Worm (Caenorhabditis elegans) whole organism, L2 larva: Measurements from ENCODE around the gene idpp-7.

Source experiments
- C34F6.9 ChIP-seq: fragments of 150-350 bp; optimal IDR thresholded peaks from 2 replicates; lab custom pipeline; 2014; ENCODE audit warnings: missing biosample characterization, missing genetic modification characterization
- Y55F3AM.14 ChIP-seq: fragments of 200-800 bp; sonication (Bioruptor generic); optimal IDR thresholded peaks from 2 replicates; lab custom pipeline; 2018; ENCODE audit warnings: mild to moderate bottlenecking, missing genetic modification characterization, missing compliant biosample characterization
- ZK546.5 ChIP-seq: sonication (generic microtip); optimal IDR thresholded peaks from 2 replicates; lab custom pipeline; 2017; ENCODE audit warnings: missing biosample characterization, missing genetic modification characterization
- aly-2 ChIP-seq: fragments of 150-350 bp; optimal IDR thresholded peaks from 2 replicates; lab custom pipeline; 2014; ENCODE audit warnings: missing biosample characterization, missing genetic modification characterization
- ama-1 ChIP-seq: fragments of 150-350 bp; optimal IDR thresholded peaks from 2 replicates; lab custom pipeline; 2018; ENCODE audit warnings: inconsistent platforms
- blmp-1 ChIP-seq: sonication (generic microtip); optimal IDR thresholded peaks from 2 replicates; lab custom pipeline; 2017; ENCODE audit warnings: missing genetic modification characterization, mild to moderate bottlenecking, missing compliant biosample characterization, antibody characterized with exemption, moderate library complexity; ENCODE audit not compliant: insufficient read depth
- ceh-16 ChIP-seq: fragments of 150-350 bp; optimal IDR thresholded peaks from 2 replicates; lab custom pipeline; 2014; ENCODE audit warnings: missing biosample characterization, missing genetic modification characterization
- ceh-82 ChIP-seq: fragments of 150-350 bp; optimal IDR thresholded peaks from 2 replicates; lab custom pipeline; 2014; ENCODE audit warnings: missing biosample characterization, missing genetic modification characterization
- dmd-4 ChIP-seq: sonication (generic microtip); optimal IDR thresholded peaks from 2 replicates; lab custom pipeline; 2017; ENCODE audit warnings: missing biosample characterization, missing genetic modification characterization
- egl-27 ChIP-seq: sonication (generic microtip); optimal IDR thresholded peaks from 3 replicates; lab custom pipeline; 2017; ENCODE audit warnings: missing biosample characterization, missing genetic modification reagents, missing genetic modification characterization
- elt-1 ChIP-seq: fragments of 150-350 bp; optimal IDR thresholded peaks from 2 replicates; lab custom pipeline; 2014; ENCODE audit warnings: missing biosample characterization, missing genetic modification characterization
- elt-3 ChIP-seq: sonication (generic microtip); optimal IDR thresholded peaks from 2 replicates; lab custom pipeline; 2017; ENCODE audit warnings: missing biosample characterization, missing genetic modification characterization
- fos-1 ChIP-seq: fragments of 150-350 bp; optimal IDR thresholded peaks from 2 replicates; lab custom pipeline; 2014; ENCODE audit warnings: missing biosample characterization, missing genetic modification characterization
- gmeb-1 ChIP-seq: fragments of 150-350 bp; optimal IDR thresholded peaks from 2 replicates; lab custom pipeline; 2014; ENCODE audit warnings: missing biosample characterization, missing genetic modification characterization
- lin-11 ChIP-seq: fragments of 150-350 bp; sonication (generic microtip); optimal IDR thresholded peaks from 2 replicates; lab custom pipeline; 2014; ENCODE audit warnings: missing biosample characterization, missing genetic modification characterization, inconsistent platforms, mixed read lengths
- lin-13 ChIP-seq: fragments of 150-350 bp; optimal IDR thresholded peaks from 2 replicates; lab custom pipeline; 2014; ENCODE audit warnings: missing biosample characterization, missing genetic modification reagents, missing genetic modification characterization
- lin-39 ChIP-seq: fragments of 150-350 bp; optimal IDR thresholded peaks from 2 replicates; lab custom pipeline; 2014; ENCODE audit warnings: missing biosample characterization, missing genetic modification reagents, missing genetic modification characterization
- mbf-1 ChIP-seq: sonication (generic microtip); optimal IDR thresholded peaks from 2 replicates; lab custom pipeline; 2017; ENCODE audit warnings: missing biosample characterization, missing genetic modification characterization
- nhr-10 ChIP-seq: sonication (generic microtip); optimal IDR thresholded peaks from 2 replicates; lab custom pipeline; 2017; ENCODE audit warnings: missing biosample characterization, missing genetic modification characterization
- nhr-11 ChIP-seq: fragments of 150-350 bp; optimal IDR thresholded peaks from 2 replicates; lab custom pipeline; 2014; ENCODE audit warnings: missing biosample characterization, missing genetic modification characterization
- nhr-12 ChIP-seq: fragments of 150-350 bp; optimal IDR thresholded peaks from 2 replicates; lab custom pipeline; 2014; ENCODE audit warnings: missing biosample characterization, missing genetic modification characterization
- nhr-129 ChIP-seq: fragments of 150-350 bp; optimal IDR thresholded peaks from 2 replicates; lab custom pipeline; 2014; ENCODE audit warnings: missing biosample characterization, missing genetic modification characterization
- nhr-21 ChIP-seq: fragments of 150-350 bp; optimal IDR thresholded peaks from 2 replicates; lab custom pipeline; 2014; ENCODE audit warnings: missing biosample characterization, missing genetic modification characterization
- nhr-23 ChIP-seq: fragments of 150-350 bp; optimal IDR thresholded peaks from 2 replicates; lab custom pipeline; 2014; ENCODE audit warnings: missing biosample characterization, missing genetic modification reagents, missing genetic modification characterization
- nhr-237 ChIP-seq: fragments of 150-350 bp; optimal IDR thresholded peaks from 2 replicates; lab custom pipeline; 2014; ENCODE audit warnings: missing biosample characterization, missing genetic modification characterization
- nhr-25 ChIP-seq: fragments of 150-350 bp; sonication (generic microtip); optimal IDR thresholded peaks from 3 replicates; lab custom pipeline; 2014; ENCODE audit warnings: missing biosample characterization, missing genetic modification characterization
- nhr-6 ChIP-seq: fragments of 150-350 bp; optimal IDR thresholded peaks from 2 replicates; lab custom pipeline; 2014; ENCODE audit warnings: missing biosample characterization, missing genetic modification characterization
- nhr-77 ChIP-seq: fragments of 150-350 bp; optimal IDR thresholded peaks from 2 replicates; lab custom pipeline; 2014; ENCODE audit warnings: missing biosample characterization, missing genetic modification characterization
- peb-1 ChIP-seq: fragments of 150-350 bp; optimal IDR thresholded peaks from 2 replicates; lab custom pipeline; 2014; ENCODE audit warnings: missing biosample characterization, missing genetic modification characterization
- sem-4 ChIP-seq: fragments of 150-350 bp; optimal IDR thresholded peaks from 2 replicates; lab custom pipeline; 2014; ENCODE audit warnings: missing biosample characterization, missing genetic modification reagents, missing genetic modification characterization
- skn-1 ChIP-seq: sonication (generic microtip); optimal IDR thresholded peaks from 2 replicates; lab custom pipeline; 2017; ENCODE audit warnings: missing biosample characterization, missing genetic modification characterization
- sma-3 ChIP-seq: sonication (generic microtip); optimal IDR thresholded peaks from 2 replicates; lab custom pipeline; 2016; ENCODE audit warnings: missing genetic modification reagents, missing genetic modification characterization, missing compliant biosample characterization
- sma-9 ChIP-seq, 2 experiments: fragments of 150-350 bp in 1 of 2; sonication (generic microtip) in 1 of 2; optimal IDR thresholded peaks; 2 replicates each; lab custom pipeline; 2014 to 2016; ENCODE audit warnings: missing genetic modification characterization in 2 of 2, mild to moderate bottlenecking in 1 of 2, missing biosample characterization in 1 of 2, missing compliant biosample characterization in 1 of 2, missing genetic modification reagents in 1 of 2, moderate library complexity in 1 of 2
- snpc-4 ChIP-seq: fragments of 150-350 bp; optimal IDR thresholded peaks from 2 replicates; lab custom pipeline; 2014; ENCODE audit warnings: missing biosample characterization, missing genetic modification characterization
- unc-55 ChIP-seq: fragments of 150-350 bp; sonication (generic microtip); optimal IDR thresholded peaks from 3 replicates; lab custom pipeline; 2014; ENCODE audit warnings: missing biosample characterization, missing genetic modification reagents, missing genetic modification characterization
- unc-62 ChIP-seq: fragments of 150-350 bp; optimal IDR thresholded peaks from 2 replicates; lab custom pipeline; 2014; ENCODE audit warnings: missing biosample characterization, missing genetic modification reagents, missing genetic modification characterization
- zag-1 ChIP-seq: fragments of 150-350 bp; optimal IDR thresholded peaks from 2 replicates; lab custom pipeline; 2014; ENCODE audit warnings: missing biosample characterization, missing genetic modification characterization
- ztf-11 ChIP-seq: sonication (generic microtip); optimal IDR thresholded peaks from 2 replicates; lab custom pipeline; 2017; ENCODE audit warnings: missing biosample characterization, missing genetic modification characterization
- ztf-4 ChIP-seq: fragments of 150-350 bp; optimal IDR thresholded peaks from 2 replicates; lab custom pipeline; 2014; ENCODE audit warnings: missing biosample characterization, missing genetic modification characterization

Gene idpp-7

DNA sequence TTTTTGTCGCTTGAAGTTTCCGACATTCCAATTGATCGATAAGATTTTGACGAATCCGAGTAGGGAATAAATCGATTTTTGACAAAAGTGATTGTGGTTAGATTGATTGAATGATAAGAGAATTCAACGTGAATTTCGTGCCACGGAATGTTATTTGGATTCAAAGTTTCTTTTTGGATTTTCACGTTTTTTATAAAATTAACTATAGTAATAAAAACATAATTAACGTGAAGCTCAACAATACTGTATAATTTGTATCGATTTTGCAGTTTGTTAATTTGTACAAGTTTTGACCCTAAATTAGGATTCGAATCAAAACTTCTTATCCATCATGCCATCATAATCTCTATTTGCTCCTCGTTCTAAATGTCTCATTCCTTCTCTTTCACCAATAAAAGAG lies 24.9 kb downstream of the idpp-7 start, which contains the start of gene C36H8.1:
Gene C36H8.1, minus strand, starts transcription at position 101 of the 400 bp plus-strand sequence.
- TF ChIP-seq fos-1 (tag; lab: Kevin White, UChicago): no peak
- no peak for TF ChIP-seq sem-4 (tag; lab: Kevin White, UChicago)
- TF ChIP-seq ceh-82 (tag; lab: Kevin White, UChicago): no peak
- no peak for TF ChIP-seq ceh-16 (tag; lab: Kevin White, UChicago)
- no peak for TF ChIP-seq snpc-4 (tag; lab: Kevin White, UChicago)
- no peak for TF ChIP-seq sma-9 (GFP tag; optimal IDR thresholded peaks at IDR 0.05; lab: Kevin White, UChicago)
- TF ChIP-seq sma-9 (tag; optimal IDR thresholded peaks at IDR 0.05; lab: Kevin White, UChicago): no peak
- TF ChIP-seq zag-1: no peak
- no peak for TF ChIP-seq elt-1 (tag; lab: Kevin White, UChicago)
- no peak for TF ChIP-seq elt-3 (tag; lab: Kevin White, UChicago)
- TF ChIP-seq sma-3 (GFP tag; lab: Kevin White, UChicago): no peak
- no peak for TF ChIP-seq lin-13 (GFP tag; lab: Kevin White, UChicago)
- no peak for TF ChIP-seq aly-2 (tag; lab: Kevin White, UChicago)
- no peak for TF ChIP-seq unc-62 (GFP tag; lab: Kevin White, UChicago)
- no peak for TF ChIP-seq unc-55 (GFP tag; lab: Kevin White, UChicago)
- no peak for TF ChIP-seq lin-39 (tag; lab: Kevin White, UChicago)
- no peak for TF ChIP-seq mbf-1
- no peak for TF ChIP-seq dmd-4 (tag; lab: Kevin White, UChicago)
- TF ChIP-seq nhr-21 (tag; lab: Kevin White, UChicago): no peak
- no peak for TF ChIP-seq nhr-237 (tag; lab: Kevin White, UChicago)
- TF ChIP-seq ama-1 (lab: Kevin White, UChicago): no peak

DNA sequence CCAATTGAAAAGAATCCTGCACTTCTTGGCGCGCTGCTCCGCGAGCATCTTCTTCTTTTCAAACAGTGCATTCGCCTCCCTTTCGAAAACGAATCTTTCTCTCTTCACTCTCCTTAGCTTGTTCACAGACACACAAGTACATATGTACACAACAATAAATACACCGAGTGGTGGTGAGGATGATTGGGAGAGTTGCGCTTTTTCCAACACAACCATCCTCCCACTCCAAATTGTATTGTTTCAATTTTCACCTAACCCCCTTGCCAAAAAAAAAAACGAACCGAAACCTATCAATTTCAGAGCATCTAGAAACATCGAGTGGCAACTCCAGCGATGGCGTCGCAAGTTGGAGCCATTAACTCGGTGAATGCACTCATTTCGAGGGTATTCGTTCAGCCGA lies 26.5 kb downstream of the idpp-7 start, which contains the start of gene inx-6:
Gene inx-6, plus strand, starts transcription at position 301 of the 400 bp plus-strand sequence.
- TF ChIP-seq aly-2 (tag; lab: Kevin White, UChicago): no peak
- no peak for TF ChIP-seq peb-1
- no peak for TF ChIP-seq ama-1 (lab: Kevin White, UChicago)
- no peak for TF ChIP-seq nhr-77 (tag; lab: Kevin White, UChicago)
- TF ChIP-seq ceh-82 (tag; lab: Kevin White, UChicago): no peak
- TF ChIP-seq gmeb-1 (tag; lab: Kevin White, UChicago): no peak
- no peak for TF ChIP-seq skn-1 (tag; lab: Kevin White, UChicago)
- TF ChIP-seq unc-62 (GFP tag; lab: Kevin White, UChicago): no peak
- no peak for TF ChIP-seq fos-1 (tag; lab: Kevin White, UChicago)
- TF ChIP-seq egl-27 (tag; lab: Kevin White, UChicago): no peak
- TF ChIP-seq zag-1: no peak
- TF ChIP-seq nhr-129: no peak
- TF ChIP-seq ZK546.5: no peak
- no peak for TF ChIP-seq unc-55 (GFP tag; lab: Kevin White, UChicago)
- no peak for TF ChIP-seq lin-13 (GFP tag; lab: Kevin White, UChicago)
- TF ChIP-seq, all 48 proteins: peak for 0

DNA sequence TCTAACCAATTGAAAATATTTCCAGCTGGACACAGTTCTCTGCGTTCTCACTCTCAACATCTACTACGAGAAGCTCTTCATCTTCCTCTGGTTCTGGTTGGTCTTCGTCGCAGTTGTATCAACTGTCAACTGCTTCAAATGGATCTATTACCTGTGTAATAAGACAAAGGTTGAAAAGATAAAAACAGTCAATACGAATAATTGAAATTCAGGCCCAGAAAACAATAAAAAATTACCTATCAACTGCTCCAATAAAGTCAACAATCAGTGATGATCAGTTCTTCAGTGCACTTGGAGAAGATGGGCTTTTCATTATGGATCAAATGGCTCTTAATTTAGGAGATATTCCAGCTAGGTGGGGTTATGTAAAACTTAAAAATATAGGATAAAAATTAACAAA lies 29.0 kb downstream of the idpp-7 start:
- no peak for TF ChIP-seq dmd-4 (tag; lab: Kevin White, UChicago)
- TF ChIP-seq nhr-6 (tag; lab: Kevin White, UChicago): no peak
- TF ChIP-seq unc-62 (GFP tag; lab: Kevin White, UChicago): no peak
- TF ChIP-seq lin-11 (tag; lab: Kevin White, UChicago): no peak
- no peak for TF ChIP-seq nhr-237 (tag; lab: Kevin White, UChicago)
- TF ChIP-seq nhr-11 (tag; lab: Kevin White, UChicago): no peak
- no peak for TF ChIP-seq nhr-12 (tag; lab: Kevin White, UChicago)
- TF ChIP-seq, all 48 proteins: peak for 0

DNA sequence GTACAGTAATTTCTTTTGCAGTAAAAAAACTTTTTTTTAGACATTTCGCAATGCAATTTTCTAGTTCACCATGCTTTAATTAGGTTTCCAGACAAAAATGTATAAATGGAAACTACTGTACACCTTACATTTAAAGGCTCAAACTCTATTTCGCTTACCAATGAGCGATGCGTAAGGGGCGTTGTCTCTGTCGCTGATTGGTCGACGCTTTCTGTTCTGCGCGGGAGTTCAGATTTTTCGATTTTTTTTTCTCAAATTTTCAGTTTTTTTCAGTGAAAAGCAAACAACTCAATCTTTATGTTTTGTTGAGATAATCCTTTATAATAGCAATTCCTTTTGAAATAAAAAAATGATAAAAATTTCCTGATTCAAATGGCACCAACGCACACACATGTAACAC lies 34.4 kb downstream of the idpp-7 start:
- no peak for TF ChIP-seq nhr-11 (tag; lab: Kevin White, UChicago)
- TF ChIP-seq sma-9 (GFP tag; optimal IDR thresholded peaks at IDR 0.05; lab: Kevin White, UChicago): no peak
- no peak for TF ChIP-seq sma-9 (tag; optimal IDR thresholded peaks at IDR 0.05; lab: Kevin White, UChicago)
- TF ChIP-seq C34F6.9: no peak
- TF ChIP-seq nhr-23: no peak
- TF ChIP-seq ztf-4 (tag; lab: Kevin White, UChicago): no peak
- TF ChIP-seq ztf-11 (tag; lab: Kevin White, UChicago): no peak
- TF ChIP-seq Y55F3AM.14: no peak
- no peak for TF ChIP-seq ceh-82 (tag; lab: Kevin White, UChicago)
- no peak for TF ChIP-seq sem-4 (tag; lab: Kevin White, UChicago)
- no peak for TF ChIP-seq aly-2 (tag; lab: Kevin White, UChicago)
- no peak for TF ChIP-seq nhr-10 (tag; lab: Kevin White, UChicago)
- no peak for TF ChIP-seq blmp-1 (tag; lab: Kevin White, UChicago)
- no peak for TF ChIP-seq nhr-25 (tag; lab: Kevin White, UChicago)
- no peak for TF ChIP-seq nhr-129
- TF ChIP-seq gmeb-1 (tag; lab: Kevin White, UChicago): no peak
